Worm (Caenorhabditis elegans): Measurements from ENCODE around the gene K12H4.3.
A peak's percentile ranks its signal among the peaks of the same experiment; 100 is the strongest.

The K12H4.3 gene

DNA sequence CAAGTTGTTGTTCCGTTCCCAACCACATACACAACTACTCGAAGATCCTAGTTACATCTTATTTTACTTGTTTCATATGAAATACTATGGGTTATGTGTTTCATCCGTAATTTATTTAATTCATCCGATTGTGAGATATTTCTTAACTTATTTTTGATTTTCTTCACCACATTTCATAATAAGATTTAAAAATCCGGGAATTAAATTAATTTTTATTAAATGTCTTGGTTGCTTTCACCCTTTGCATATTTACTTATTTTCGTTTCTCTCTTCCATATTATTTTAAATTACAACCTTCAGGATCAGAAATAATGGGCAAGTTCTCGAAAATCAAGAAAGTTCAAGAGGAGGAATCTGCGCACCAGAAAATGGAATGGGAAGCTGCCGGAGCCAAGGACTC lies at the start of gene K12H4.3:
Gene K12H4.3 (plus strand): TSS at position 301 of the 400 bp plus-strand sequence.
- TF ChIP-seq ztf-11 (tag; optimal IDR thresholded peaks at IDR 0.05) (no peak), nhr-12 (tag; optimal IDR thresholded peaks at IDR 0.05) (no peak), mef-2 (tag; optimal IDR thresholded peaks at IDR 0.05) (no peak), nhr-76 (tag; optimal IDR thresholded peaks at IDR 0.05) (no peak), efl-3 (GFP tag; optimal IDR thresholded peaks at IDR 0.05) (no peak), Y116A8C.19 (tag; optimal IDR thresholded peaks at IDR 0.05; ENCODE audit: borderline replicate concordance) (no peak), ztf-4 (tag; optimal IDR thresholded peaks at IDR 0.05) (no peak), elt-3 (tag; optimal IDR thresholded peaks at IDR 0.05) (no peak), ama-1 (optimal IDR thresholded peaks at IDR 0.05) (no peak), ces-1 (GFP tag; optimal IDR thresholded peaks at IDR 0.05) (no peak), skn-1 (tag; optimal IDR thresholded peaks at IDR 0.05) (no peak)

ce11 chrIII:7996353-7996752 lies 49.5 kb upstream of the K12H4.3 start, which contains the start of gene npr-17:
npr-17 (minus strand) TSS chrIII:7996453.
- TF ChIP-seq mab-9 (GFP tag; IDR thresholded peaks at IDR 0.05) (no peak), dsc-1 (tag; optimal IDR thresholded peaks at IDR 0.05) (peak; percentile 43)

- TF ChIP-seq nhr-76 (tag; optimal IDR thresholded peaks at IDR 0.05) (no peak), aly-2 (tag; optimal IDR thresholded peaks at IDR 0.05) (no peak), C16A3.4 (tag; optimal IDR thresholded peaks at IDR 0.05) (no peak), lir-3 (tag; optimal IDR thresholded peaks at IDR 0.05; ENCODE audit: poor library complexity) (no peak), dsc-1 (tag; optimal IDR thresholded peaks at IDR 0.05) (no peak)
Observed at ce11 chrIII:7997447-7998046, 48.3 kb upstream of the K12H4.3 start.

ce11 chrIII:8001557-8001956 lies 44.3 kb upstream of the K12H4.3 start:
- TF ChIP-seq lin-15B (tag; optimal IDR thresholded peaks at IDR 0.05) (no peak), pag-3 (tag; optimal IDR thresholded peaks at IDR 0.05; ENCODE audit: borderline replicate concordance, insufficient read depth) (no peak), dsc-1 (tag; optimal IDR thresholded peaks at IDR 0.05) (peak; percentile 97), ets-5 (GFP tag; IDR thresholded peaks at IDR 0.05) (no peak), ama-1 (optimal IDR thresholded peaks at IDR 0.05) (no peak), aly-2 (tag; optimal IDR thresholded peaks at IDR 0.05) (no peak)

- no peak for TF ChIP-seq C16A3.4 (tag; optimal IDR thresholded peaks at IDR 0.05)
- no peak for TF ChIP-seq ztf-4 (tag; optimal IDR thresholded peaks at IDR 0.05)
- no peak for TF ChIP-seq sox-4 (tag; optimal IDR thresholded peaks at IDR 0.05)
- no peak for TF ChIP-seq C34B4.2 (tag; optimal IDR thresholded peaks at IDR 0.05)
- no peak for TF ChIP-seq rnt-1 (tag; optimal IDR thresholded peaks at IDR 0.05)
- no peak for TF ChIP-seq sup-37 (GFP tag; optimal IDR thresholded peaks at IDR 0.05)
- TF ChIP-seq snu-23 (GFP tag; optimal IDR thresholded peaks at IDR 0.05), result no peak
- no peak for TF ChIP-seq ets-5 (GFP tag; IDR thresholded peaks at IDR 0.05)
- TF ChIP-seq snpc-4 (tag; optimal IDR thresholded peaks at IDR 0.05), result no peak
- TF ChIP-seq nhr-77 (tag; optimal IDR thresholded peaks at IDR 0.05), result no peak
- no peak for TF ChIP-seq lin-13 (GFP tag; optimal IDR thresholded peaks at IDR 0.05)
- no peak for TF ChIP-seq lin-15B (tag; optimal IDR thresholded peaks at IDR 0.05)
- TF ChIP-seq nhr-84 (tag; optimal IDR thresholded peaks at IDR 0.05), result no peak
- TF ChIP-seq pag-3 (tag; optimal IDR thresholded peaks at IDR 0.05; ENCODE audit: borderline replicate concordance, insufficient read depth), result no peak
Observed at ce11 chrIII:8004091-8004490, 41.7 kb upstream of the K12H4.3 start, which contains the start of gene C06G4.6. C06G4.6 (plus strand) TSS chrIII:8004391.

DNA sequence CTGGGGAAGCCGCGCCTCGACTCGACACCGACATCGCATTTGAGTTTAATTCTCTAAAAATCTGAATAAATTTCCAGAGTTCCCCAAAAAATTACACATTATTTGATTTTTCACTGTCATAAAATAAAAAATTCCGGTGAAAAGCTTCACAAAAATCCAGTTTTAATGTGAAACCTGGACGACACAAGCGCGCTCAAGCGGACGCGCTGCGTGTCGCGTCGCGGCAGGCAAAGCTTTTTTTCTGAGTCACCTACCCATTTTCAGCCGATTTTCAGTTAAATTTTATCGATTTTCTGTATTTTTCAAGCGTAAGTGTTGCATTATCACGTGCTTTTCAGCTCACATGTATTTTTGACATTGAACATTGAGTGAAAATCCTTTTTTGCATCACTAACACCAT lies 36.1 kb upstream of the K12H4.3 start, which contains the start of gene cit-1.1:
Gene cit-1.1 (minus strand): TSS at position 53 of the 400 bp plus-strand sequence.
- TF ChIP-seq ceh-90 (tag; optimal IDR thresholded peaks at IDR 0.05) (no peak), skn-1 (tag; optimal IDR thresholded peaks at IDR 0.05) (peak; percentile 32), C16A3.4 (tag; optimal IDR thresholded peaks at IDR 0.05) (peak; percentile 37), fkh-10 (GFP tag; optimal IDR thresholded peaks at IDR 0.05) (no peak), efl-1 (optimal IDR thresholded peaks at IDR 0.05) (peak; percentile 37 to 52), efl-1 (GFP tag; optimal IDR thresholded peaks at IDR 0.05 in 1 of 2) (peak in 1 of 2 experiments; percentile 44), ceh-63 (GFP tag; optimal IDR thresholded peaks at IDR 0.05) (no peak), unc-62 (GFP tag; optimal IDR thresholded peaks at IDR 0.05) (no peak), snpc-4 (tag; optimal IDR thresholded peaks at IDR 0.05) (no peak), nhr-85 (tag) (peak; percentile 32), ceh-82 (tag; optimal IDR thresholded peaks at IDR 0.05) (peak in 2 of 3 experiments; percentile 7 to 18), lsy-2 (tag; optimal IDR thresholded peaks at IDR 0.05) (peak; percentile 38 to 66), dpl-1 (GFP tag; optimal IDR thresholded peaks at IDR 0.05) (peak in 2 of 3 experiments; percentile 33 to 49), lin-35 (GFP tag; optimal IDR thresholded peaks at IDR 0.05) (peak; percentile 32 to 37), lin-15B (tag; optimal IDR thresholded peaks at IDR 0.05) (peak; percentile 38)

Data from whole organism, L1 larva.